Worm (Caenorhabditis elegans) whole organism, L2 larva: ENCODE data around the gene col-126.
A peak's percentile ranks its signal among the peaks of the same experiment; 100 is the strongest.
"Not testable (repeated sequence)": the region's sequence is repeated elsewhere in the genome, so short reads cannot be mapped to it uniquely, and the experiment has no call there.

Experiments used
- C34F6.9 ChIP-seq: fragments of 150-350 bp; optimal IDR thresholded peaks from 2 replicates; lab custom pipeline; 2014; ENCODE audit warnings: missing biosample characterization, missing genetic modification characterization
- F13H6.1 ChIP-seq: sonication (generic microtip); optimal IDR thresholded peaks from 2 replicates; lab custom pipeline; 2016; ENCODE audit warnings: missing genetic modification characterization, missing compliant biosample characterization
- R02D3.7 ChIP-seq: fragments of 150-350 bp; optimal IDR thresholded peaks from 2 replicates; lab custom pipeline; 2014; ENCODE audit warnings: missing biosample characterization, missing genetic modification characterization
- Y55F3AM.14 ChIP-seq: fragments of 200-800 bp; sonication (Bioruptor generic); optimal IDR thresholded peaks from 2 replicates; lab custom pipeline; 2018; ENCODE audit warnings: mild to moderate bottlenecking, missing genetic modification characterization, missing compliant biosample characterization
- ZK546.5 ChIP-seq: sonication (generic microtip); optimal IDR thresholded peaks from 2 replicates; lab custom pipeline; 2017; ENCODE audit warnings: missing biosample characterization, missing genetic modification characterization
- alr-1 ChIP-seq: fragments of 150-350 bp; optimal IDR thresholded peaks from 2 replicates; lab custom pipeline; 2014; ENCODE audit warnings: missing biosample characterization, missing genetic modification characterization
- aly-2 ChIP-seq: fragments of 150-350 bp; optimal IDR thresholded peaks from 2 replicates; lab custom pipeline; 2014; ENCODE audit warnings: missing biosample characterization, missing genetic modification characterization
- blmp-1 ChIP-seq: sonication (generic microtip); optimal IDR thresholded peaks from 2 replicates; lab custom pipeline; 2017; ENCODE audit warnings: missing genetic modification characterization, mild to moderate bottlenecking, missing compliant biosample characterization, antibody characterized with exemption, moderate library complexity; ENCODE audit not compliant: insufficient read depth
- ceh-16 ChIP-seq: fragments of 150-350 bp; optimal IDR thresholded peaks from 2 replicates; lab custom pipeline; 2014; ENCODE audit warnings: missing biosample characterization, missing genetic modification characterization
- crh-2 ChIP-seq: sonication (generic microtip); optimal IDR thresholded peaks from 2 replicates; lab custom pipeline; 2017; ENCODE audit warnings: missing biosample characterization, missing genetic modification characterization
- dmd-4 ChIP-seq: sonication (generic microtip); optimal IDR thresholded peaks from 2 replicates; lab custom pipeline; 2017; ENCODE audit warnings: missing biosample characterization, missing genetic modification characterization
- egl-27 ChIP-seq: sonication (generic microtip); optimal IDR thresholded peaks from 3 replicates; lab custom pipeline; 2017; ENCODE audit warnings: missing biosample characterization, missing genetic modification reagents, missing genetic modification characterization
- fos-1 ChIP-seq: fragments of 150-350 bp; optimal IDR thresholded peaks from 2 replicates; lab custom pipeline; 2014; ENCODE audit warnings: missing biosample characterization, missing genetic modification characterization
- gmeb-1 ChIP-seq: fragments of 150-350 bp; optimal IDR thresholded peaks from 2 replicates; lab custom pipeline; 2014; ENCODE audit warnings: missing biosample characterization, missing genetic modification characterization
- lin-39 ChIP-seq: fragments of 150-350 bp; optimal IDR thresholded peaks from 2 replicates; lab custom pipeline; 2014; ENCODE audit warnings: missing biosample characterization, missing genetic modification reagents, missing genetic modification characterization
- mab-5 ChIP-seq: fragments of 150-350 bp; optimal IDR thresholded peaks from 2 replicates; lab custom pipeline; 2014; ENCODE audit warnings: missing biosample characterization, missing genetic modification characterization
- mbf-1 ChIP-seq: sonication (generic microtip); optimal IDR thresholded peaks from 2 replicates; lab custom pipeline; 2017; ENCODE audit warnings: missing biosample characterization, missing genetic modification characterization
- mdl-1 ChIP-seq, 2 experiments: fragments of 150-350 bp in 1 of 2; sonication (generic microtip) in 1 of 2; optimal IDR thresholded peaks; 2 replicates each; lab custom pipeline; 2017; ENCODE audit warnings: missing biosample characterization in 2 of 2, missing genetic modification characterization in 2 of 2
- nhr-12 ChIP-seq: fragments of 150-350 bp; optimal IDR thresholded peaks from 2 replicates; lab custom pipeline; 2014; ENCODE audit warnings: missing biosample characterization, missing genetic modification characterization
- nhr-129 ChIP-seq: fragments of 150-350 bp; optimal IDR thresholded peaks from 2 replicates; lab custom pipeline; 2014; ENCODE audit warnings: missing biosample characterization, missing genetic modification characterization
- nhr-237 ChIP-seq: fragments of 150-350 bp; optimal IDR thresholded peaks from 2 replicates; lab custom pipeline; 2014; ENCODE audit warnings: missing biosample characterization, missing genetic modification characterization
- nhr-6 ChIP-seq: fragments of 150-350 bp; optimal IDR thresholded peaks from 2 replicates; lab custom pipeline; 2014; ENCODE audit warnings: missing biosample characterization, missing genetic modification characterization
- sem-4 ChIP-seq: fragments of 150-350 bp; optimal IDR thresholded peaks from 2 replicates; lab custom pipeline; 2014; ENCODE audit warnings: missing biosample characterization, missing genetic modification reagents, missing genetic modification characterization
- skn-1 ChIP-seq: sonication (generic microtip); optimal IDR thresholded peaks from 2 replicates; lab custom pipeline; 2017; ENCODE audit warnings: missing biosample characterization, missing genetic modification characterization
- sma-3 ChIP-seq: sonication (generic microtip); optimal IDR thresholded peaks from 2 replicates; lab custom pipeline; 2016; ENCODE audit warnings: missing genetic modification reagents, missing genetic modification characterization, missing compliant biosample characterization
- unc-39 ChIP-seq: fragments of 150-350 bp; optimal IDR thresholded peaks from 2 replicates; lab custom pipeline; 2014; ENCODE audit warnings: missing biosample characterization, missing genetic modification characterization
- unc-55 ChIP-seq: fragments of 150-350 bp; sonication (generic microtip); optimal IDR thresholded peaks from 3 replicates; lab custom pipeline; 2014; ENCODE audit warnings: missing biosample characterization, missing genetic modification reagents, missing genetic modification characterization
- unc-62 ChIP-seq: fragments of 150-350 bp; optimal IDR thresholded peaks from 2 replicates; lab custom pipeline; 2014; ENCODE audit warnings: missing biosample characterization, missing genetic modification reagents, missing genetic modification characterization
- ztf-1 ChIP-seq: fragments of 200-800 bp; sonication (Bioruptor generic); conservative IDR thresholded peaks from 2 replicates; pipeline ENCODE4 v1.3.6; 2022; ENCODE audit warnings: missing genetic modification characterization, missing compliant biosample characterization
- ztf-11 ChIP-seq: sonication (generic microtip); optimal IDR thresholded peaks from 2 replicates; lab custom pipeline; 2017; ENCODE audit warnings: missing biosample characterization, missing genetic modification characterization

The col-126 gene

DNA sequence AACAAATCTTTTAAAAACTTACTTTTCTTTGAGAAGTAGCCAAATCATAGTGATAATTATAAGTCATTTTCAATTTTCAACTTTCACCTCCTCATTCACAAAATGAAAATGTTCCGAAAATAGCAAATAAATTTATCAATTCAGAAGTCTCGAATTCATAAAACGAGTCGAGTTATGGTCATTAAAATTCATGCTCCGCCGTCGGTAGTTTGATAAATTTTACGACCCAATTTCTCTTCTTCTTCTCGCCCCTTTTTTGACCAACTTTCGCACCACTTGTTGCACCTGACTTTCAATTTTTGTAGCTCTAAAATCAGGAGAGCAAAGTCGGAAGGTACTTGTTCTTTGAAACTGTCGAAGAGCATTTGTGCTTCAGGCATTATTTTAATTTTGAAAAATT is 33.1 kb upstream of the col-126 start, which contains the start of gene best-7:
TSS of gene best-7 (minus strand) at position 239 of the 400 bp plus-strand sequence.
- no peak for TF ChIP-seq lin-39 (tag; lab: Kevin White, UChicago)
- TF ChIP-seq C34F6.9: no peak
- TF ChIP-seq mbf-1 (tag; lab: Kevin White, UChicago): no peak
- no peak for TF ChIP-seq unc-55 (GFP tag; lab: Kevin White, UChicago)
- no peak for TF ChIP-seq R02D3.7 (tag; lab: Kevin White, UChicago)
- TF ChIP-seq aly-2 (tag; lab: Kevin White, UChicago): no peak
- TF ChIP-seq sma-3 (GFP tag; lab: Kevin White, UChicago): no peak
- no peak for TF ChIP-seq crh-2 (tag; lab: Kevin White, UChicago)
- no peak for TF ChIP-seq unc-39
- no peak for TF ChIP-seq dmd-4
- TF ChIP-seq nhr-6 (tag; lab: Kevin White, UChicago): no peak
- TF ChIP-seq, all 48 proteins: peak for 0

ce11 chrIV:11231376-11231775 is 31.8 kb upstream of the col-126 start:
- no peak for TF ChIP-seq gmeb-1 (tag; lab: Kevin White, UChicago)

- TF ChIP-seq mbf-1 (tag; lab: Kevin White, UChicago): no peak
- no peak for TF ChIP-seq ztf-11 (tag; lab: Kevin White, UChicago)
- TF ChIP-seq unc-55 (GFP tag; lab: Kevin White, UChicago): no peak
- no peak for TF ChIP-seq fos-1 (tag; lab: Kevin White, UChicago)
- no peak for TF ChIP-seq unc-62
- no peak for TF ChIP-seq aly-2 (tag; lab: Kevin White, UChicago)
- no peak for TF ChIP-seq ZK546.5
- no peak for TF ChIP-seq sma-3 (GFP tag; lab: Kevin White, UChicago)
- no peak for TF ChIP-seq skn-1 (tag; lab: Kevin White, UChicago)
- no peak for TF ChIP-seq nhr-12 (tag; lab: Kevin White, UChicago)
- no peak for TF ChIP-seq nhr-237 (tag; lab: Kevin White, UChicago)
- TF ChIP-seq nhr-129 (tag; lab: Kevin White, UChicago): no peak
- no peak for TF ChIP-seq nhr-6 (tag; lab: Kevin White, UChicago)
- no peak for TF ChIP-seq F13H6.1
- no peak for TF ChIP-seq ceh-16 (tag; lab: Kevin White, UChicago)
- no peak for TF ChIP-seq ztf-1 (GFP tag; lab: Robert Waterston, UW)
- no peak for TF ChIP-seq sem-4 (tag; lab: Kevin White, UChicago)
Measured at ce11 chrIV:11235755-11236154, 27.4 kb upstream of the col-126 start.

DNA sequence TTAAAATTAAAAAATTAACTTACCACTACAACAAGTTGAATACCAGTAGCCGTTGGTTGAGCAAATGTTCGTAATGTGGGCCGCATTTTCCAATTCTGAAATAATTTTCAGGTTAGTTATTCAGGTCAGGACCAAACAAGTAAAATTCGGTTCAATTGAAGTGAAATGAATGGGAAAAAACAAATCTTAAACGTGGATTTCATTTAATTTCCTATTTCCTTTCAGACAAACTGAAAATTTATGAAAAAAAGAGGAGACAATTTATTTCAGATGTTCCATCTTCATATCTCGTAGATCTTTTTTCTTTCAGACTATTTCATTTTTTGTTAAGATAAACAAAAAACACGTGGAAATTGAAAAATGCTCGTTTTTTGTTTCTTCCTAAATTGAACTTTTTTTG is 21.8 kb upstream of the col-126 start, which contains the start of gene C05C12.6:
TSS of gene C05C12.6 (minus strand) at position 101 of the 400 bp plus-strand sequence.
- no peak for TF ChIP-seq unc-55 (GFP tag; lab: Kevin White, UChicago)
- no peak for TF ChIP-seq blmp-1

ce11 chrIV:11247434-11247833 is 15.8 kb upstream of the col-126 start:
- TF ChIP-seq alr-1 (tag; lab: Kevin White, UChicago): no peak
- no peak for TF ChIP-seq mbf-1 (tag; lab: Kevin White, UChicago)
- no peak for TF ChIP-seq egl-27
- no peak for TF ChIP-seq nhr-12 (tag; lab: Kevin White, UChicago)
- TF ChIP-seq mdl-1 (tag; optimal IDR thresholded peaks at IDR 0.05; lab: Kevin White, UChicago): no peak
- no peak for TF ChIP-seq Y55F3AM.14 (GFP tag; lab: Kevin White, UChicago)

DNA sequence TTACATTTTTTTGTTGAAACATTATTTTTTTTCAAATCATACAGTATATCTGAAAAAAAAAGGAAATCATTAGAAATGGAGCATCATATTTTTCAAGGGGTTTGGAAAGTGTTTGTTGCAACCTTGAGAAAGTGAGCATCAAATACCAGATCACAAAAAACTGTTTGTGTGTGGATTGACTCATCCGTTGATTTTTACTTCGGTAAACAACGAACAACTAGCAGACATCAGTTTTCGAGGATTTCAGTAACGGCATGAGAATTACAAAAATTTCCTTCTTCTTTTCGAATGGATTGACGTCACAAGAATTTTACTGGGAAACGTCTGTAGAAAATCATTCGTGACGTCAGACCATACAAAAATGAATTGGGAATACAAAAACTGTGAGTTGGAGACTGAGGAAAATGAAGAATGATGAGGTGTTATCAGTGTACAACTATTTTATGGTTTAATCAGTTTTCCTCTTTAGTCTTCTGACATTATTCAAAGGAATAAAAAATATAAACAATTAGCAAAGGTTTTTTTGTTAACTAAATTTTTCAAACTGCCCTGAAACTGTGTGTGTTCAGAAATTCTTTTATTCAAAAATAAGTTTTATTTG is 15.1 kb upstream of the col-126 start, which contains the start of gene C05C12.4:
TSS of gene C05C12.4 (minus strand) at position 51 of the 601 bp plus-strand sequence.
- TF ChIP-seq fos-1 (tag; lab: Kevin White, UChicago) (peak; percentile 76), skn-1 (tag; lab: Kevin White, UChicago) (no peak)
- TF ChIP-seq, all 48 proteins: peak for 1

- not testable (repeated sequence) for TF ChIP-seq mab-5 (tag; lab: Kevin White, UChicago); gmeb-1 (tag; lab: Kevin White, UChicago); F13H6.1
Measured at ce11 chrIV:11253689-11254088, 9.5 kb upstream of the col-126 start, which contains the start of gene C05C12.1. Gene C05C12.1 (plus strand): TSS chrIV:11253989.
